Worm (Caenorhabditis elegans): ENCODE measurements around the gene grd-10.

grd-10 gene

ce11 chrIV:3442513-3442912 is 1.7 kb downstream of the grd-10 start:
- TF ChIP-seq nhr-232 (tag; optimal IDR thresholded peaks at IDR 0.05) (no peak), hlh-8 (tag; optimal IDR thresholded peaks at IDR 0.05) (no peak), rnt-1 (tag; optimal IDR thresholded peaks at IDR 0.05) (no peak), pha-2 (tag; optimal IDR thresholded peaks at IDR 0.05) (no peak), odd-2 (tag; optimal IDR thresholded peaks at IDR 0.05) (no peak), gmeb-2 (tag; optimal IDR thresholded peaks at IDR 0.05) (no peak), sox-4 (tag; optimal IDR thresholded peaks at IDR 0.05) (no peak), ceh-6 (GFP tag; optimal IDR thresholded peaks at IDR 0.05) (no peak), syd-9 (tag; optimal IDR thresholded peaks at IDR 0.05) (no peak), che-1 (tag; optimal IDR thresholded peaks at IDR 0.05) (no peak), ref-2 (tag; optimal IDR thresholded peaks at IDR 0.05) (no peak), dve-1 (tag; optimal IDR thresholded peaks at IDR 0.05) (no peak), lim-6 (tag; optimal IDR thresholded peaks at IDR 0.05) (no peak), C38D4.7 (GFP tag; optimal IDR thresholded peaks at IDR 0.05) (no peak), tbx-2 (tag; optimal IDR thresholded peaks at IDR 0.05) (no peak), ama-1 (optimal IDR thresholded peaks at IDR 0.05) (no peak), pax-1 (tag; optimal IDR thresholded peaks at IDR 0.05) (no peak), hlh-13 (GFP tag; optimal IDR thresholded peaks at IDR 0.05) (no peak), C08G9.2 (tag; optimal IDR thresholded peaks at IDR 0.05) (no peak), nfya-1 (tag; optimal IDR thresholded peaks at IDR 0.05) (no peak)

ce11 chrIV:3444101-3444500 is 3.2 kb downstream of the grd-10 start, which contains the start of gene F09D12.2:
Gene F09D12.2, minus strand, starts transcription at chrIV:3444201.
- TF ChIP-seq C08G9.2 (tag; optimal IDR thresholded peaks at IDR 0.05) (no peak), pqm-1 (tag; optimal IDR thresholded peaks at IDR 0.05) (no peak), C38D4.7 (GFP tag; optimal IDR thresholded peaks at IDR 0.05) (no peak), ceh-14 (tag; optimal IDR thresholded peaks at IDR 0.05) (no peak), mec-3 (tag; optimal IDR thresholded peaks at IDR 0.05; ENCODE audit: borderline replicate concordance) (no peak), fkh-10 (GFP tag; optimal IDR thresholded peaks at IDR 0.05) (no peak), ztf-16 (tag; optimal IDR thresholded peaks at IDR 0.05) (no peak), pros-1 (tag; optimal IDR thresholded peaks at IDR 0.05) (no peak), gmeb-2 (tag; optimal IDR thresholded peaks at IDR 0.05) (no peak), nhr-232 (tag; optimal IDR thresholded peaks at IDR 0.05) (no peak)

DNA sequence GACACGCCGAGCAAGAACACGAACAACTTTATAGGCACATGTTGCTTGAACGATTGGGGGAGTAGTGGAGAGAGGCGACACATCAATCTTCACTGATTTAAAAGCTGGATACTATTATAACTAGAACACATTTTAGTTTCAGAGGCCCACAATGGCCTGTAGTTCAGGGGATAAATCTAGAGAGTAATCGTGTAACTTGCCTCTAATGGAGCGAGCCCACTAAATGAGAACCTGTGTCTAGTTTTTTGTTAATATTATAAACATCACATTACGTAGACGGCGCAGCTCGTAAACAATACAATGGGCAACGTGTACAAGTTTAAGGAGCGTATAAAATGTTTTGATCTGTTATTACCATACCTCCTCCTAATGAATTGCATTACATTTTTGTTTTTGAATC is 3.8 kb downstream of the grd-10 start, which contains the start of gene F58E2.5:
Gene F58E2.5, plus strand, starts transcription at position 301 of the 400 bp plus-strand sequence.
- TF ChIP-seq npax-4 (tag; optimal IDR thresholded peaks at IDR 0.05) (no peak), elt-2 (tag; optimal IDR thresholded peaks at IDR 0.05) (no peak), hlh-6 (tag; optimal IDR thresholded peaks at IDR 0.05) (no peak), pha-4 (tag; optimal IDR thresholded peaks at IDR 0.05) (no peak), ceh-30 (tag; optimal IDR thresholded peaks at IDR 0.05) (no peak), pax-1 (tag; optimal IDR thresholded peaks at IDR 0.05) (no peak), F13H6.1 (tag; optimal IDR thresholded peaks at IDR 0.05) (no peak), fax-1 (tag; optimal IDR thresholded peaks at IDR 0.05) (no peak), nhr-11 (tag; optimal IDR thresholded peaks at IDR 0.05) (no peak)

- TF ChIP-seq unc-3 (GFP tag; conservative IDR thresholded peaks at IDR 0.05) (no peak), unc-3 (tag; optimal IDR thresholded peaks at IDR 0.05) (no peak), elt-2 (tag; optimal IDR thresholded peaks at IDR 0.05) (no peak), ceh-24 (tag; optimal IDR thresholded peaks at IDR 0.05) (no peak), ceh-19 (GFP tag; optimal IDR thresholded peaks at IDR 0.05) (no peak), sox-2 (GFP tag; IDR thresholded peaks at IDR 0.05) (no peak), hlh-30 (tag; optimal IDR thresholded peaks at IDR 0.05; ENCODE audit: insufficient read depth) (no peak), npax-4 (tag; optimal IDR thresholded peaks at IDR 0.05) (no peak), syd-9 (tag; optimal IDR thresholded peaks at IDR 0.05) (no peak), nhr-232 (tag; optimal IDR thresholded peaks at IDR 0.05) (no peak), unc-86 (tag; optimal IDR thresholded peaks at IDR 0.05) (no peak), T23F11.4 (GFP tag; optimal IDR thresholded peaks at IDR 0.05) (no peak), ahr-1 (tag; optimal IDR thresholded peaks at IDR 0.05) (no peak), madf-2 (tag; optimal IDR thresholded peaks at IDR 0.05) (no peak), pag-3 (tag; optimal IDR thresholded peaks at IDR 0.05; ENCODE audit: borderline replicate concordance) (no peak), ceh-2 (tag; optimal IDR thresholded peaks at IDR 0.05) (no peak), ttx-3 (tag; optimal IDR thresholded peaks at IDR 0.05) (no peak)
Observed at ce11 chrIV:3447350-3447749, 6.5 kb downstream of the grd-10 start.

Data from whole organism, late embryonic.